Fruit fly (Drosophila melanogaster) whole organism, embryonic: Measurements from ENCODE around the gene Spn28Dc.

Experiments used
- Abd-B ChIP-seq: fragments of 200-800 bp; sonication (Bioruptor generic); optimal IDR thresholded peaks from 2 replicates; lab custom pipeline; 2018; ENCODE audit warnings: missing biosample characterization, mild to moderate bottlenecking, missing genetic modification characterization, moderate library complexity
- Atf-2 ChIP-seq: fragments of 200-800 bp; sonication (Bioruptor generic); optimal IDR thresholded peaks from 2 replicates; lab custom pipeline; 2016; ENCODE audit warnings: missing biosample characterization, missing genetic modification characterization
- Awh ChIP-seq: fragments of 200-800 bp; sonication (Bioruptor generic); IDR thresholded peaks from 2 replicates; pipeline ENCODE4, ENCODE4 v1.3.6; 2022; ENCODE audit warnings: missing biosample characterization, missing genetic modification characterization
- B-H2 ChIP-seq: fragments of 200-800 bp; sonication (Bioruptor generic); optimal IDR thresholded peaks from 2 replicates; lab custom pipeline; 2018; ENCODE audit warnings: missing biosample characterization, mild to moderate bottlenecking, missing genetic modification characterization
- Bgb ChIP-seq: fragments of 200-800 bp; sonication (Bioruptor generic); IDR thresholded peaks from 2 replicates; pipeline ENCODE4 v1.3.6; 2022; ENCODE audit warnings: missing biosample characterization, missing genetic modification characterization; ENCODE audit not compliant: partially characterized antibody
- C15 ChIP-seq: fragments of 200-800 bp; sonication (Bioruptor generic); IDR thresholded peaks from 3 replicates; pipeline ENCODE4 v1.3.6; 2022; ENCODE audit warnings: missing biosample characterization, missing genetic modification characterization
- CG10654 ChIP-seq: fragments of 200-800 bp; sonication (Bioruptor generic); optimal IDR thresholded peaks from 2 replicates; lab custom pipeline; 2016; ENCODE audit warnings: missing biosample characterization, missing genetic modification characterization
- CG11560 ChIP-seq: fragments of 200-800 bp; sonication (Bioruptor generic); IDR thresholded peaks from 3 replicates; pipeline ENCODE4 v1.3.6; 2022; ENCODE audit warnings: missing biosample characterization, missing genetic modification characterization
- CG12071 ChIP-seq: fragments of 200-800 bp; sonication (Bioruptor generic); optimal IDR thresholded peaks from 3 replicates; lab custom pipeline; 2018; ENCODE audit warnings: missing biosample characterization, mild to moderate bottlenecking, missing genetic modification characterization
- CG12104 ChIP-seq: fragments of 200-800 bp; sonication (Bioruptor generic); optimal IDR thresholded peaks from 3 replicates; lab custom pipeline; 2016; ENCODE audit warnings: missing biosample characterization, missing genetic modification characterization
- CG12391 ChIP-seq: fragments of 200-800 bp; sonication (Bioruptor generic); optimal IDR thresholded peaks from 3 replicates; lab custom pipeline; 2018; ENCODE audit warnings: missing biosample characterization, mild to moderate bottlenecking, missing genetic modification characterization, moderate library complexity
- CG12744 ChIP-seq: fragments of 200-800 bp; sonication (Bioruptor generic); optimal IDR thresholded peaks from 2 replicates; lab custom pipeline; 2016; ENCODE audit warnings: missing biosample characterization, missing genetic modification characterization
- CG13123 ChIP-seq: fragments of 200-800 bp; sonication (Bioruptor generic); optimal IDR thresholded peaks from 2 replicates; lab custom pipeline; 2016; ENCODE audit warnings: missing biosample characterization, missing genetic modification characterization
- CG13287 ChIP-seq: fragments of 200-800 bp; sonication (Bioruptor generic); IDR thresholded peaks from 2 replicates; pipeline ENCODE4 v1.3.6; 2022; ENCODE audit warnings: missing biosample characterization, missing genetic modification characterization; ENCODE audit not compliant: partially characterized antibody
- CG2120 ChIP-seq: fragments of 200-800 bp; sonication (Bioruptor generic); optimal IDR thresholded peaks from 3 replicates; lab custom pipeline; 2016; ENCODE audit warnings: missing biosample characterization, missing genetic modification characterization
- CG2712 ChIP-seq: fragments of 200-800 bp; optimal IDR thresholded peaks from 3 replicates; lab custom pipeline; 2019; ENCODE audit warnings: missing biosample characterization, mild to moderate bottlenecking, missing genetic modification characterization, moderate library complexity
- CG7372 ChIP-seq: fragments of 200-800 bp; sonication (Bioruptor generic); IDR thresholded peaks from 2 replicates; pipeline ENCODE4 v1.3.6; 2022; ENCODE audit warnings: missing biosample characterization, missing genetic modification characterization
- CG7928 ChIP-seq: fragments of 200-800 bp; sonication (Bioruptor generic); optimal IDR thresholded peaks from 2 replicates; lab custom pipeline; 2017; ENCODE audit warnings: missing biosample characterization, mild to moderate bottlenecking, missing genetic modification characterization
- CG9932 ChIP-seq: fragments of 200-800 bp; sonication (Bioruptor generic); IDR thresholded peaks from 2 replicates; pipeline ENCODE4 v1.3.6; 2022; ENCODE audit warnings: missing biosample characterization, missing genetic modification characterization
- Deaf1 ChIP-seq: fragments of 200-800 bp; optimal IDR thresholded peaks from 3 replicates; lab custom pipeline; 2019; ENCODE audit warnings: missing biosample characterization, mild to moderate bottlenecking, missing genetic modification characterization, moderate library complexity
- Drgx ChIP-seq: fragments of 200-800 bp; sonication (Bioruptor generic); IDR thresholded peaks from 2 replicates; pipeline ENCODE4 v1.3.6; 2022; ENCODE audit warnings: missing biosample characterization, missing genetic modification characterization
- Fer1 ChIP-seq: fragments of 200-800 bp; sonication (Bioruptor generic); optimal IDR thresholded peaks from 2 replicates; lab custom pipeline; 2017; ENCODE audit warnings: missing biosample characterization, mild to moderate bottlenecking, missing genetic modification characterization
- GATAe ChIP-seq: fragments of 200-800 bp; sonication (Bioruptor generic); conservative IDR thresholded peaks from 2 replicates; pipeline ENCODE4 v1.3.6; 2022; ENCODE audit warnings: missing biosample characterization, missing genetic modification characterization
- H2.0 ChIP-seq: fragments of 200-800 bp; sonication (Bioruptor generic); IDR thresholded peaks from 2 replicates; pipeline ENCODE4 v1.3.6; 2022; ENCODE audit warnings: missing biosample characterization, missing genetic modification characterization
- Hmx ChIP-seq: fragments of 200-800 bp; sonication (Bioruptor generic); optimal IDR thresholded peaks from 2 replicates; lab custom pipeline; 2016; ENCODE audit warnings: missing biosample characterization, missing genetic modification characterization
- Optix ChIP-seq: fragments of 200-800 bp; sonication (Bioruptor generic); IDR thresholded peaks from 3 replicates; pipeline ENCODE4 v1.3.6; 2022; ENCODE audit warnings: missing biosample characterization, missing genetic modification characterization
- Ptx1 ChIP-seq: fragments of 200-800 bp; sonication (Bioruptor generic); IDR thresholded peaks from 2 replicates; pipeline ENCODE4 v1.3.6; 2022; ENCODE audit warnings: missing biosample characterization, missing genetic modification characterization
- Scr ChIP-seq: fragments of 200-800 bp; sonication (Bioruptor generic); IDR thresholded peaks from 2 replicates; pipeline ENCODE4 v1.3.6; 2022; ENCODE audit warnings: missing biosample characterization, missing genetic modification characterization; ENCODE audit not compliant: partially characterized antibody
- Sox102F ChIP-seq: fragments of 200-800 bp; sonication (Bioruptor generic); optimal IDR thresholded peaks from 2 replicates; lab custom pipeline; 2018; ENCODE audit warnings: missing biosample characterization, mild to moderate bottlenecking, missing genetic modification characterization, moderate library complexity
- Vsx1 ChIP-seq: fragments of 200-800 bp; sonication (Bioruptor generic); optimal IDR thresholded peaks from 2 replicates; lab custom pipeline; 2017; ENCODE audit warnings: missing biosample characterization, mild to moderate bottlenecking, missing genetic modification characterization, missing genetic modification reagents
- abd-A ChIP-seq: fragments of 200-800 bp; sonication (Bioruptor generic); optimal IDR thresholded peaks from 3 replicates; lab custom pipeline; 2019; ENCODE audit warnings: missing biosample characterization, mild to moderate bottlenecking, missing genetic modification characterization, moderate library complexity
- ase ChIP-seq: fragments of 200-800 bp; sonication (Bioruptor generic); IDR thresholded peaks from 3 replicates; pipeline ENCODE4 v1.3.6; 2022; ENCODE audit warnings: missing biosample characterization, missing genetic modification characterization
- bab2 ChIP-seq: fragments of 200-800 bp; sonication (Bioruptor generic); optimal IDR thresholded peaks from 2 replicates; lab custom pipeline; 2016; ENCODE audit warnings: missing biosample characterization, missing genetic modification characterization
- bsh ChIP-seq, 2 experiments: fragments of 200-800 bp; sonication (Bioruptor generic); optimal IDR thresholded peaks; 2 replicates each; lab custom pipeline; 2017 to 2018; ENCODE audit warnings: mild to moderate bottlenecking in 2 of 2, missing biosample characterization in 2 of 2, missing genetic modification characterization in 2 of 2, moderate library complexity in 1 of 2
- dan ChIP-seq: fragments of 200-800 bp; sonication (Bioruptor generic); IDR thresholded peaks from 2 replicates; pipeline ENCODE4 v1.3.6; 2022; ENCODE audit warnings: missing biosample characterization, missing genetic modification characterization
- dati ChIP-seq: fragments of 200-800 bp; sonication (Bioruptor generic); IDR thresholded peaks from 2 replicates; pipeline ENCODE4 v1.3.6; 2022; ENCODE audit warnings: missing biosample characterization, missing genetic modification characterization
- dmrt11E ChIP-seq: fragments of 200-800 bp; sonication (Bioruptor generic); optimal IDR thresholded peaks from 3 replicates; lab custom pipeline; 2018; ENCODE audit warnings: missing biosample characterization, mild to moderate bottlenecking, missing genetic modification characterization, moderate library complexity
- her ChIP-seq: fragments of 200-800 bp; sonication (Bioruptor generic); optimal IDR thresholded peaks from 2 replicates; lab custom pipeline; 2016; ENCODE audit warnings: missing biosample characterization, missing genetic modification characterization
- knrl ChIP-seq: fragments of 200-800 bp; sonication (Bioruptor generic); IDR thresholded peaks from 3 replicates; pipeline ENCODE4 v1.3.6; 2022; ENCODE audit warnings: missing biosample characterization, missing genetic modification characterization; ENCODE audit not compliant: partially characterized antibody
- oc ChIP-seq: fragments of 200-800 bp; sonication (Bioruptor generic); optimal IDR thresholded peaks from 2 replicates; lab custom pipeline; 2018; ENCODE audit warnings: missing biosample characterization, mild to moderate bottlenecking, missing genetic modification characterization, moderate library complexity
- pzg ChIP-seq: fragments of 200-800 bp; sonication (Bioruptor generic); optimal IDR thresholded peaks from 3 replicates; lab custom pipeline; 2018; ENCODE audit warnings: missing biosample characterization, mild to moderate bottlenecking, missing genetic modification characterization, moderate library complexity
- ranshi ChIP-seq: fragments of 200-800 bp; sonication (Bioruptor generic); IDR thresholded peaks from 2 replicates; pipeline ENCODE4 v1.3.6; 2022; ENCODE audit warnings: missing biosample characterization, missing genetic modification characterization
- salm ChIP-seq: fragments of 200-800 bp; sonication (Bioruptor generic); optimal IDR thresholded peaks from 2 replicates; lab custom pipeline; 2018; ENCODE audit warnings: missing biosample characterization, mild to moderate bottlenecking, missing genetic modification characterization
- sens ChIP-seq: fragments of 200-800 bp; sonication (Bioruptor generic); peaks from one replicate; lab custom pipeline; 2016; ENCODE audit warnings: missing biosample characterization, missing genetic modification characterization
- stwl ChIP-seq: fragments of 200-800 bp; sonication (Bioruptor generic); optimal IDR thresholded peaks from 3 replicates; lab custom pipeline; 2018; ENCODE audit warnings: missing biosample characterization, mild to moderate bottlenecking, missing genetic modification characterization, moderate library complexity
- tup ChIP-seq: fragments of 200-800 bp; sonication (Bioruptor generic); optimal IDR thresholded peaks from 2 replicates; lab custom pipeline; 2016; ENCODE audit warnings: missing biosample characterization, mild to moderate bottlenecking, missing genetic modification characterization, moderate library complexity
- wek ChIP-seq: fragments of 200-800 bp; sonication (Bioruptor generic); optimal IDR thresholded peaks from 3 replicates; lab custom pipeline; 2018; ENCODE audit warnings: missing biosample characterization, mild to moderate bottlenecking, missing genetic modification characterization, moderate library complexity
- zfh1 ChIP-seq: fragments of 200-800 bp; sonication (Bioruptor generic); IDR thresholded peaks from 3 replicates; pipeline ENCODE4 v1.3.6; 2022; ENCODE audit warnings: missing biosample characterization, missing genetic modification characterization

The Spn28Dc gene

DNA sequence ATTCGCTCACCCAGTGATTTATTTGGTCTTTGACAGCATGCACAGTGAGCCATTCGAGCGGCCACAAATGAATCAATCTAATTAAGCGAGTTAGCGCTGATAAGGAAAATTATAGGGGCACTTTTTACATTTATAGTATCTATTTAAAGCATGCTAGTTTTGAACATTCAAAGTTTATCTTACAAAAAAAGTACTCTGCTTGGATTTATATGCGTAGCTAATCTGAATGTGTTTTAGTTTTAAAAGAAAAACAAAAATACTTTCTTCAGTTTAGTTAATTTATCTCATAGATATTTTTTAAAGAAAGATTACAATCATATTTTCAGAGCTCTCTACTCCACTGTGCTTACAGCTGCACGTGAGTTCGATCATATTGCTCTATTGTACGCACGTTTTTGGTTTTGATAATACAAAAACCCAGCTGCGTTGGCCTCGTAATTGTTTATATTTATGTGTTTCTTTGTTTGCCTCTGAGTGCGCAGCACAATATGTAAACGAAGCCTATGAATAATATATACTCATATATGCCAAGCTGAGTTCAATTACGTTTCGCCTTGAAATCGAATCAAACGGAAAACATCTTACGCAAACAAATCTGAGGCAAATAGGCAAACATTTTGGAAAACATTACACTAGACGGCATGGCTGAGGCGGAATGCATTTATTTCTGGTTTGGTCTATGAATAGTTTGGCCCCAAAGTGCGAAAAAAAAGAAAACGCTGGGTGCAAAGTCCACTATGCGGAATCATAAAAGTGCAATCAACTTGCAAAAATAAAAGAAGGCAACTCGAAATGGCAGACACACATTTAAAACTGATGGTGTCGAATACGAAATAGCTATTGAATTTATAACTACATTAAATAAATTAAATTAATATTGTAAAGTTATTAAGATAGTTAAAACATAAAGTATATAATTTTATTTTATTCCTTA lies 5.0 kb downstream of the Spn28Dc start:
- TF ChIP-seq zfh1 (GFP tag; lab: Robert Waterston, UW) (peak; percentile 76), CG12104 (peak; percentile 90), CG9932 (GFP tag; lab: Robert Waterston, UW) (peak; percentile 68), bsh (GFP tag; optimal IDR thresholded peaks at IDR 0.05; lab: Kevin White, UChicago) (peak; percentile 82 to 84), ranshi (GFP tag; lab: Robert Waterston, UW) (peak; percentile 76; the same call in 1 of the 2 replicates), her (peak; percentile 80), CG12391 (tag; lab: Kevin White, UChicago) (peak; percentile 88), H2.0 (GFP tag; lab: Robert Waterston, UW) (peak; percentile 68), bab2 (GFP tag; lab: Kevin White, UChicago) (peak; percentile 81), ase (peak; percentile 69; the same call in 2 of the 3 replicates), abd-A (peak; percentile 64), pzg (GFP tag; lab: Kevin White, UChicago) (no peak), Fer1 (GFP tag; lab: Kevin White, UChicago) (peak; percentile 89), CG13287 (GFP tag; lab: Robert Waterston, UW) (no peak), Sox102F (GFP tag; lab: Kevin White, UChicago) (peak; percentile 80), Vsx1 (GFP tag; lab: Kevin White, UChicago) (peak; percentile 80), CG11560 (tag; lab: Robert Waterston, UW) (peak; percentile 77), CG2120 (GFP tag; lab: Kevin White, UChicago) (peak; percentile 89), Bgb (GFP tag; lab: Robert Waterston, UW) (no peak), Deaf1 (peak; percentile 69), CG10654 (peak; percentile 73), CG12071 (GFP tag; lab: Kevin White, UChicago) (peak; percentile 7), stwl (tag; lab: Kevin White, UChicago) (no peak), Drgx (GFP tag; lab: Robert Waterston, UW) (peak; percentile 91), C15 (GFP tag; lab: Robert Waterston, UW) (peak; percentile 20; the same call in 1 of the 3 replicates), CG12744 (GFP tag; lab: Kevin White, UChicago) (peak; percentile 72), Ptx1 (GFP tag; lab: Robert Waterston, UW) (peak; percentile 91), Optix (peak; percentile 60; the same call in 1 of the 3 replicates), GATAe (GFP tag; lab: Robert Waterston, UW) (peak; percentile 70), tup (GFP tag; lab: Kevin White, UChicago) (peak; percentile 10), CG7928 (peak; percentile 25), CG7372 (GFP tag; lab: Robert Waterston, UW) (peak; percentile 86), CG13123 (GFP tag; lab: Kevin White, UChicago) (peak; percentile 44), Scr (GFP tag; lab: Robert Waterston, UW) (no peak), oc (peak; percentile 64), B-H2 (GFP tag; lab: Kevin White, UChicago) (no peak), salm (peak; percentile 67), sens (GFP tag; lab: Kevin White, UChicago) (peak; percentile 95), Abd-B (peak; percentile 90), CG2712 (tag; lab: Kevin White, UChicago) (peak; percentile 92), Awh (GFP tag; lab: Robert Waterston, UW) (peak; percentile 53; the same call in 1 of the 2 replicates), Atf-2 (GFP tag; lab: Kevin White, UChicago) (peak; percentile 90), dan (GFP tag; lab: Robert Waterston, UW) (peak; percentile 63), dmrt11E (tag; lab: Kevin White, UChicago) (peak; percentile 84), wek (GFP tag; lab: Kevin White, UChicago) (peak; percentile 1), knrl (GFP tag; lab: Robert Waterston, UW) (no peak), dati (peak; percentile 45; the same call in 1 of the 2 replicates), Hmx (peak; percentile 62)
